Fruit fly (Drosophila melanogaster) whole organism, wandering third instar larva: ENCODE measurements around the gene CG14357.

Experiments used
- Abd-B ChIP-seq: fragments of >200 bp; optimal IDR thresholded peaks from 2 replicates; lab custom pipeline; 2017; ENCODE audit warnings: missing biosample characterization, missing genetic modification characterization
- CG32264 ChIP-seq: fragments of 200-800 bp; sonication (Bioruptor generic); optimal IDR thresholded peaks from 2 replicates; lab custom pipeline; 2016; ENCODE audit warnings: missing biosample characterization, missing genetic modification characterization
- CG9705 ChIP-seq: fragments of 200-800 bp; sonication (Bioruptor generic); optimal IDR thresholded peaks from 2 replicates; lab custom pipeline; 2018; ENCODE audit warnings: missing biosample characterization, mild to moderate bottlenecking, missing genetic modification characterization
- CrebA ChIP-seq: fragments of 200-800 bp; sonication (Bioruptor generic); optimal IDR thresholded peaks from 2 replicates; lab custom pipeline; 2016; ENCODE audit warnings: missing biosample characterization, mild to moderate bottlenecking, missing genetic modification characterization, borderline replicate concordance
- Dfd ChIP-seq: fragments of >200 bp; optimal IDR thresholded peaks from 2 replicates; lab custom pipeline; 2017; ENCODE audit warnings: missing biosample characterization, missing genetic modification characterization
- Dif ChIP-seq: fragments of 200-275, 200-300 bp; sonication (Bioruptor generic); optimal IDR thresholded peaks from 2 replicates; lab custom pipeline; 2018; ENCODE audit warnings: missing biosample characterization, missing genetic modification characterization; ENCODE audit not compliant: partially characterized antibody
- GATAd ChIP-seq: sonication (Bioruptor generic); optimal IDR thresholded peaks from 2 replicates; lab custom pipeline; 2016; ENCODE audit warnings: missing biosample characterization, missing genetic modification characterization
- HLH106 ChIP-seq: fragments of 200-800 bp; optimal IDR thresholded peaks from 3 replicates; lab custom pipeline; 2019; ENCODE audit warnings: missing biosample characterization, mild to moderate bottlenecking, missing genetic modification characterization, moderate library complexity
- Hnf4 ChIP-seq: fragments of 200-800 bp; sonication (Bioruptor generic); optimal IDR thresholded peaks from 2 replicates; lab custom pipeline; 2016; ENCODE audit warnings: missing biosample characterization, mild to moderate bottlenecking, missing genetic modification characterization
- Hr78 ChIP-seq: fragments of >200 bp; optimal IDR thresholded peaks from 2 replicates; lab custom pipeline; 2017; ENCODE audit warnings: missing biosample characterization, missing genetic modification characterization
- Hr83 ChIP-seq: fragments of 200-300 bp; sonication (Bioruptor generic); optimal IDR thresholded peaks from 2 replicates; lab custom pipeline; 2016; ENCODE audit warnings: missing biosample characterization, mild to moderate bottlenecking, missing genetic modification characterization, moderate library complexity; ENCODE audit not compliant: poor library complexity, severe bottlenecking
- Jra ChIP-seq: sonication (Bioruptor generic); optimal IDR thresholded peaks from 2 replicates; lab custom pipeline; 2016; ENCODE audit warnings: missing biosample characterization, missing genetic modification characterization
- Mio ChIP-seq: sonication (Bioruptor generic); optimal IDR thresholded peaks from 2 replicates; lab custom pipeline; 2016; ENCODE audit warnings: missing biosample characterization, missing genetic modification characterization
- Myc ChIP-seq: fragments of >200 bp; optimal IDR thresholded peaks from 2 replicates; lab custom pipeline; 2017
- N ChIP-seq: fragments of >200 bp; optimal IDR thresholded peaks from 2 replicates; lab custom pipeline; 2018; ENCODE audit warnings: missing biosample characterization, missing external identifiers, missing genetic modification characterization
- OdsH ChIP-seq: fragments of 200-800 bp; sonication (Bioruptor generic); optimal IDR thresholded peaks from 2 replicates; lab custom pipeline; 2016; ENCODE audit warnings: missing biosample characterization, mild to moderate bottlenecking, missing genetic modification characterization
- Rel ChIP-seq, 2 experiments: fragments of 200-800 bp; sonication (Bioruptor generic) in 1 of 2; optimal IDR thresholded peaks; 2 replicates in 1 of 2; 3 replicates in 1 of 2; lab custom pipeline; 2016 to 2019; ENCODE audit warnings: mild to moderate bottlenecking in 2 of 2, missing biosample characterization in 2 of 2, missing genetic modification characterization in 2 of 2, moderate library complexity in 1 of 2
- Sp1 ChIP-seq: fragments of 200-800 bp; sonication (Bioruptor generic); optimal IDR thresholded peaks from 3 replicates; lab custom pipeline; 2019; ENCODE audit warnings: missing biosample characterization, mild to moderate bottlenecking, missing genetic modification characterization, moderate library complexity
- Vsx2 ChIP-seq: fragments of 200-300, 225-300 bp; sonication (Bioruptor generic); optimal IDR thresholded peaks from 2 replicates; lab custom pipeline; 2018; ENCODE audit warnings: missing biosample characterization, missing genetic modification characterization; ENCODE audit not compliant: partially characterized antibody
- br ChIP-seq: fragments of 200-800 bp; sonication (Bioruptor generic); optimal IDR thresholded peaks from 2 replicates; lab custom pipeline; 2016; ENCODE audit warnings: missing biosample characterization, missing genetic modification characterization
- brk ChIP-seq: fragments of 200-800 bp; sonication (Bioruptor generic); optimal IDR thresholded peaks from 2 replicates; lab custom pipeline; 2016; ENCODE audit warnings: missing biosample characterization, mild to moderate bottlenecking, missing genetic modification characterization
- dl ChIP-seq, 2 experiments: fragments of 175-275, 200-275 bp in 1 of 2; fragments of 200-275 bp in 1 of 2; sonication (Bioruptor generic); optimal IDR thresholded peaks; lab custom pipeline; 2018; ENCODE audit warnings: mild to moderate bottlenecking in 2 of 2, missing biosample characterization in 2 of 2, missing genetic modification characterization in 2 of 2, moderate library complexity in 2 of 2; ENCODE audit not compliant: partially characterized antibody in 2 of 2, insufficient read depth in 1 of 2
- dmrt93B ChIP-seq: fragments of 200-800 bp; sonication (Bioruptor generic); optimal IDR thresholded peaks from 2 replicates; lab custom pipeline; 2018; ENCODE audit warnings: missing biosample characterization, mild to moderate bottlenecking, missing genetic modification characterization
- dsf ChIP-seq: sonication (Bioruptor generic); optimal IDR thresholded peaks from 2 replicates; lab custom pipeline; 2016; ENCODE audit warnings: missing biosample characterization, missing genetic modification characterization, borderline replicate concordance
- ey ChIP-seq: fragments of 200-800 bp; sonication (Bioruptor generic); optimal IDR thresholded peaks from 2 replicates; lab custom pipeline; 2016; ENCODE audit warnings: missing biosample characterization, missing genetic modification characterization
- foxo ChIP-seq, 2 experiments: fragments of 200-800 bp; sonication (Bioruptor generic); optimal IDR thresholded peaks; 2 replicates in 1 of 2; 3 replicates in 1 of 2; lab custom pipeline; 2016 to 2017; ENCODE audit warnings: missing biosample characterization in 2 of 2, missing genetic modification characterization in 2 of 2
- fru ChIP-seq: fragments of 200-800 bp; sonication (Bioruptor generic); optimal IDR thresholded peaks from 3 replicates; lab custom pipeline; 2016; ENCODE audit warnings: missing biosample characterization, mild to moderate bottlenecking, missing genetic modification characterization
- h ChIP-seq: fragments of 200-800 bp; sonication (Bioruptor generic); optimal IDR thresholded peaks from 3 replicates; lab custom pipeline; 2016; ENCODE audit warnings: missing biosample characterization, mild to moderate bottlenecking, missing genetic modification characterization
- jim ChIP-seq: fragments of 175-275, 200-325 bp; sonication (Bioruptor generic); optimal IDR thresholded peaks from 2 replicates; lab custom pipeline; 2016; ENCODE audit warnings: missing biosample characterization, mild to moderate bottlenecking, missing genetic modification characterization
- lola ChIP-seq: fragments of >200 bp; optimal IDR thresholded peaks from 2 replicates; lab custom pipeline; 2017; ENCODE audit warnings: missing biosample characterization, missing genetic modification characterization
- pan ChIP-seq: fragments of >200 bp; optimal IDR thresholded peaks from 2 replicates; lab custom pipeline; 2017
- psq ChIP-seq: fragments of 200-800 bp; sonication (Bioruptor generic); optimal IDR thresholded peaks from 3 replicates; lab custom pipeline; 2017; ENCODE audit warnings: missing biosample characterization, mild to moderate bottlenecking, missing genetic modification characterization, moderate library complexity
- rgr ChIP-seq: fragments of 200-800 bp; sonication (Bioruptor generic); optimal IDR thresholded peaks from 3 replicates; lab custom pipeline; 2016; ENCODE audit warnings: missing biosample characterization, mild to moderate bottlenecking, missing genetic modification characterization
- sage ChIP-seq: fragments of 200-800 bp; sonication (Bioruptor generic); optimal IDR thresholded peaks from 2 replicates; lab custom pipeline; 2016; ENCODE audit warnings: missing biosample characterization, mild to moderate bottlenecking, missing genetic modification characterization
- sv ChIP-seq: fragments of 200-800 bp; sonication (Bioruptor generic); optimal IDR thresholded peaks from 3 replicates; lab custom pipeline; 2016; ENCODE audit warnings: missing biosample characterization, missing genetic modification characterization
- tai ChIP-seq: sonication (Bioruptor generic); optimal IDR thresholded peaks from 2 replicates; lab custom pipeline; 2016; ENCODE audit warnings: missing biosample characterization, missing genetic modification characterization
- usp ChIP-seq: fragments of >200 bp; optimal IDR thresholded peaks from 2 replicates; lab custom pipeline; 2017; ENCODE audit warnings: missing biosample characterization, missing genetic modification characterization
- woc ChIP-seq: sonication (Bioruptor generic); optimal IDR thresholded peaks from 2 replicates; lab custom pipeline; 2016; ENCODE audit warnings: missing biosample characterization, mild to moderate bottlenecking, missing genetic modification characterization

The CG14357 gene

DNA sequence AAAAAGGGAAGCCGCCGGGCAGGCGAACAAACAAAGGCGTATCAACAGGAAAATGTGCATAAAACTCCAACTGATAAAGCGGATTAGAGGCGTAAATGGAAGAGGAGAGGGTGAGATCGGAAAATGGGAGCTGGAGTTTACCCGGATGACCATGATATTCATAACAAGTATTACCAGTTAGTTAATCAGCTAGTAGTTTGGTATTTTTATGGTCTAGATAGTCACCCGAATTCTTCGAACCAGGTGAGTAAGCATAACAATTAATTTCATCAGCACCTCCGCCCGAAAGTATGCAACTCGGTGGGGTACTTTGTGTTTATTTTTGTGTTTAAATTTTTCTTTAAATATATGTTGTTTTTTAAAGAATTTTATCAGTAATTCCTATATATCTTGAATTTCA lies 16.1 kb downstream of the CG14357 start:
- no peak for TF ChIP-seq ey (GFP tag; lab: Kevin White, UChicago)
- no peak for TF ChIP-seq N (GFP tag; lab: Kevin White, UChicago)
- TF ChIP-seq rgr (GFP tag; lab: Kevin White, UChicago), result no peak
- TF ChIP-seq Vsx2 (GFP tag; lab: Kevin White, UChicago), result no peak
- no peak for TF ChIP-seq Rel (GFP tag; optimal IDR thresholded peaks at IDR 0.05; lab: Kevin White, UChicago)
- no peak for TF ChIP-seq Rel (tag; optimal IDR thresholded peaks at IDR 0.05; lab: Kevin White, UChicago)
- TF ChIP-seq Mio (GFP tag; lab: Kevin White, UChicago), result no peak
- TF ChIP-seq sage (GFP tag; lab: Kevin White, UChicago), result no peak
- TF ChIP-seq fru (GFP tag; lab: Kevin White, UChicago), result no peak
- no peak for TF ChIP-seq h (GFP tag; lab: Kevin White, UChicago)
- TF ChIP-seq Myc (lab: Kevin White, UChicago), result no peak
- TF ChIP-seq dl (GFP tag; optimal IDR thresholded peaks at IDR 0.05; lab: Kevin White, UChicago; ENCODE audit: insufficient read depth in 1 of 2, partially characterized antibody in 2 of 2), result no peak
- no peak for TF ChIP-seq brk (GFP tag; lab: Kevin White, UChicago)
- no peak for TF ChIP-seq Dif (GFP tag; lab: Kevin White, UChicago)
- no peak for TF ChIP-seq Hr83
- TF ChIP-seq CrebA, result no peak
- TF ChIP-seq sv (GFP tag; lab: Kevin White, UChicago), result no peak
- TF ChIP-seq HLH106, result no peak
- TF ChIP-seq Abd-B, result no peak
- TF ChIP-seq GATAd (GFP tag; lab: Kevin White, UChicago), result no peak
- no peak for TF ChIP-seq br (GFP tag; lab: Kevin White, UChicago)

DNA sequence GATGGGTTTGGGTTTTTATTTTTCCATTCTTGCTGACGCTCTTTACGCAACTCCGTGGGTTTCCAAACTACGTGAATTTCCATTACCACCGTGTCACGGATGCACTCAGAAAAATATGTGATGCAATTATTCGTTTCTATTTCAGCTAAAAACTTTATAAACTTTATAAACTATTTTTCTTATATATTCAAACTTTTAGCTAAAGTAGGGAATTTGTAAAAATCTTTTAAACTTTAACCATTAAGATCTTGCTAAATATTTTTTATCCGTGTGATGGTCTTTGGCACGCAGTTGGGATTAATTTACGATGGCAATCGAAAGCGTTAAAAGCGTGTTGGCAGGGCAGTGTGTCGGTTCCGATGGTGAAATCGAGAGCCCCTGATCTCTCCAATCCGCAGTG lies 16.5 kb downstream of the CG14357 start:
- TF ChIP-seq pan (lab: Kevin White, UChicago), result no peak
- no peak for TF ChIP-seq usp (GFP tag; lab: Kevin White, UChicago)
- TF ChIP-seq rgr (GFP tag; lab: Kevin White, UChicago), result no peak
- TF ChIP-seq Dfd (GFP tag; lab: Kevin White, UChicago), result no peak
- TF ChIP-seq Sp1, result no peak
- no peak for TF ChIP-seq sage (GFP tag; lab: Kevin White, UChicago)
- TF ChIP-seq Rel (GFP tag; optimal IDR thresholded peaks at IDR 0.05; lab: Kevin White, UChicago), result no peak
- TF ChIP-seq Rel (tag; optimal IDR thresholded peaks at IDR 0.05; lab: Kevin White, UChicago), result no peak
- no peak for TF ChIP-seq tai
- no peak for TF ChIP-seq GATAd (GFP tag; lab: Kevin White, UChicago)
- TF ChIP-seq jim (GFP tag; lab: Kevin White, UChicago), result no peak
- no peak for TF ChIP-seq foxo (GFP tag; optimal IDR thresholded peaks at IDR 0.05; lab: Kevin White, UChicago)
- no peak for TF ChIP-seq brk (GFP tag; lab: Kevin White, UChicago)
- TF ChIP-seq sv (GFP tag; lab: Kevin White, UChicago), result no peak
- TF ChIP-seq, all 38 proteins: peak for 0

DNA sequence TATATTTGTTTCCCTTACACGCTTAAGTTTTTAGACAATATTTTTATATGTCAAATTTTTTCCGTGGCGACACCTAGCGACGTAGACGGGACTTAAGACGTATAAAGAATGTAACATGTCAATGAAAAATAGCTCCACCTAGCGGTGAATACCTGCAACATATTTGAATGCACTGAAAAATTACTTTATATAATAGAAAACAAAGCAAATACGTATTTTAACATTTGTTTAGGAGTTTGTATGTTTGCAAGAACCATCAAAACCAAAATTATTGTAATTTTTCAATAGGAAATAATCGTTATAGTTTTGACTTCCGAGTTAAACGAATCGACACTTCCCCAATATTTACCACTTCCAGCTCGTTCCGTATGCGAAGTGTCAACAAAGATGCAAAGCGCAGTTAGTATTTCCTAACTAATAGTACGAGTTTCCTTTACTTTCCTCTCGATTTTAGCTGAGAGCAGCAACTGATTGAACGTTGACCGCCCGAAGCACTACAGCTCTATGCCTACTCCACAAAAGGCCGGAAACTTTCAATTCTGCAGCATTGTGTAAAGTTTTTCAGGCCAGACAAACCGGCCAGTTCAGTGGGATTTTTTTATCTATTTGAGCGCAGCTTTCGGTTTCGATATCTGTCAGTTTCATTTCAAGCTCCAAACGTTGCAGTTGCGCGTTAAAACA lies 22.9 kb downstream of the CG14357 start, which contains the start of gene Npc2b:
Gene Npc2b, plus strand, starts transcription at position 631 of the 681 bp plus-strand sequence.
- TF ChIP-seq GATAd (GFP tag; lab: Kevin White, UChicago) (no peak), fru (GFP tag; lab: Kevin White, UChicago) (peak; percentile 52), Abd-B (no peak), N (GFP tag; lab: Kevin White, UChicago) (no peak), Sp1 (no peak), HLH106 (peak; percentile 18), foxo (GFP tag; optimal IDR thresholded peaks at IDR 0.05; lab: Kevin White, UChicago) (peak in 1 of 2 experiments; percentile 61), Hr78 (GFP tag; lab: Kevin White, UChicago) (no peak), jim (GFP tag; lab: Kevin White, UChicago) (no peak), Mio (GFP tag; lab: Kevin White, UChicago) (no peak), sage (GFP tag; lab: Kevin White, UChicago) (no peak), OdsH (peak; percentile 45), CG9705 (GFP tag; lab: Kevin White, UChicago) (peak; percentile 2), dmrt93B (GFP tag; lab: Kevin White, UChicago) (peak; percentile 38), pan (lab: Kevin White, UChicago) (no peak), Hnf4 (GFP tag; lab: Kevin White, UChicago) (peak; percentile 5), dsf (GFP tag; lab: Kevin White, UChicago) (no peak), tai (no peak), Vsx2 (GFP tag; lab: Kevin White, UChicago) (no peak), CG32264 (no peak), Myc (lab: Kevin White, UChicago) (peak; percentile 81), brk (GFP tag; lab: Kevin White, UChicago) (no peak), usp (GFP tag; lab: Kevin White, UChicago) (no peak), Rel (GFP tag; optimal IDR thresholded peaks at IDR 0.05; lab: Kevin White, UChicago) (no peak), Rel (tag; optimal IDR thresholded peaks at IDR 0.05; lab: Kevin White, UChicago) (no peak), rgr (GFP tag; lab: Kevin White, UChicago) (peak; percentile 61), sv (GFP tag; lab: Kevin White, UChicago) (peak; percentile 5), woc (no peak), ey (GFP tag; lab: Kevin White, UChicago) (peak; percentile 38), Hr83 (peak; percentile 31), dl (GFP tag; optimal IDR thresholded peaks at IDR 0.05; lab: Kevin White, UChicago; ENCODE audit: insufficient read depth in 1 of 2, partially characterized antibody in 2 of 2) (no peak), Jra (GFP tag; lab: Kevin White, UChicago) (no peak), Dif (GFP tag; lab: Kevin White, UChicago) (no peak), Dfd (GFP tag; lab: Kevin White, UChicago) (no peak), psq (GFP tag; lab: Kevin White, UChicago) (peak; percentile 7), h (GFP tag; lab: Kevin White, UChicago) (no peak), br (GFP tag; lab: Kevin White, UChicago) (peak; percentile 35), CrebA (no peak), lola (no peak)
